Worm (Caenorhabditis elegans): Measurements from ENCODE around the gene spin-3.
A peak's percentile ranks its signal among the peaks of the same experiment; 100 is the strongest.

spin-3 gene

DNA sequence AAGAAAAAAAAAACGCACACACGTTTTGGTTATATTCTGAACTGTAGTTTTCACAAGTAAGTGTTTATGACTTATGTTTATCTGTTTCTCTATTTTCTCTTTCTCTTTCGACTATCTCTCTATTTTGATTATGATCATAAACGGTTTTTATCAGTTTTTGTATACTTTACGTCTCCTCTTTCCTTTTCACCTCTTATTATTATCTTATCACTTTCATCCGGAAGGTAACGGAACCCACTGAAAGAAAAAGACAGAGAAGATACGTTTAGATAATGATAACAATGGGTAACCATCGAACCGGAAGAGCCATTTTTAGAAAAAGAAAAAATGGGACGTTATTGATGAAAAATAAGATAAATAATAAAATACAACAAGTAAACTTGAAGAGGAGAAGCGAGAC is 35.6 kb downstream of the spin-3 start:
- TF ChIP-seq mep-1 (tag; optimal IDR thresholded peaks at IDR 0.05) (peak; percentile 15), snu-23 (GFP tag; optimal IDR thresholded peaks at IDR 0.05) (peak; percentile 2), jun-1 (tag; optimal IDR thresholded peaks at IDR 0.05) (peak; percentile 80), lin-15B (tag; optimal IDR thresholded peaks at IDR 0.05) (no peak), lin-14 (GFP tag; optimal IDR thresholded peaks at IDR 0.05) (peak; percentile 72), nhr-19 (GFP tag; conservative IDR thresholded peaks at IDR 0.05) (peak; percentile 28; the same call in 1 of the 2 replicates), lin-35 (GFP tag; optimal IDR thresholded peaks at IDR 0.05) (peak in 1 of 2 experiments; percentile 46), blmp-1 (tag; optimal IDR thresholded peaks at IDR 0.05) (peak; percentile 74), elt-3 (tag; optimal IDR thresholded peaks at IDR 0.05) (peak in 5 of 6 experiments; percentile 64 to 93 (median 91)), tlp-1 (tag; optimal IDR thresholded peaks at IDR 0.05) (peak; percentile 68), lin-39 (tag; optimal IDR thresholded peaks at IDR 0.05) (no peak), pqm-1 (tag; optimal IDR thresholded peaks at IDR 0.05) (peak; percentile 90), swsn-7 (tag; optimal IDR thresholded peaks at IDR 0.05) (no peak), elt-2 (tag; optimal IDR thresholded peaks at IDR 0.05) (peak; percentile 100), nhr-20 (tag; optimal IDR thresholded peaks at IDR 0.05) (peak; percentile 63), fkh-8 (tag; optimal IDR thresholded peaks at IDR 0.05) (no peak), nhr-90 (tag; optimal IDR thresholded peaks at IDR 0.05; ENCODE audit: poor library complexity) (peak; percentile 52), nhr-71 (tag; optimal IDR thresholded peaks at IDR 0.05) (peak; percentile 53), lsy-2 (tag; optimal IDR thresholded peaks at IDR 0.05) (peak in 1 of 2 experiments; percentile 50)

DNA sequence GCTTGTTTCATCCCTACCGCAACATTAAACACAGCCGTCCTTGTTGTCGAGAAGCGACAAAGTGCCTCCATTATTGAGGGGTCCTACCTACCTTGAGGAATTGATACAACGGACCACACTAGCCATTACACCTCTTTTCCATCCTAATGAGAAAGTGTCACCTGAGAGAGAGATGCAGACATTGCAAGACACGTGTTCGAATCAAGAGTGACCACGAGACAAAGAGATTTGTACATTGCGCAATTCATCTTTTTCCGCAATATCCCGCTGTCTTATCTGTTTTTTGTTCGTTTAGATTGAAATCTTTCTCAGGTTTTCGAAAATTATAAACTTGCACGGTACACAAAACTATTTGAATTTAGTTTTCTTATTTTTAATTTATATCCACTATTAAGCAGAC is 39.1 kb downstream of the spin-3 start:
- no peak for TF ChIP-seq unc-30 (tag; optimal IDR thresholded peaks at IDR 0.05)
- peak; percentile 45 for TF ChIP-seq nhr-90 (tag; optimal IDR thresholded peaks at IDR 0.05; ENCODE audit: poor library complexity)
- no peak for TF ChIP-seq jun-1 (tag; optimal IDR thresholded peaks at IDR 0.05)
- TF ChIP-seq mep-1 (tag; optimal IDR thresholded peaks at IDR 0.05) = peak; percentile 77
- TF ChIP-seq unc-98 (GFP tag; IDR thresholded peaks at IDR 0.05) = no peak
- TF ChIP-seq C16A3.4 (tag; optimal IDR thresholded peaks at IDR 0.05) = peak; percentile 49
- peak; percentile 76 for TF ChIP-seq snu-23 (GFP tag; optimal IDR thresholded peaks at IDR 0.05)
- TF ChIP-seq lir-3 (tag; optimal IDR thresholded peaks at IDR 0.05; ENCODE audit: poor library complexity) = peak; percentile 45
- TF ChIP-seq lin-35 (GFP tag; optimal IDR thresholded peaks at IDR 0.05) = peak; percentile 17 to 55
- peak; percentile 47 for TF ChIP-seq lin-39 (tag; optimal IDR thresholded peaks at IDR 0.05)
- TF ChIP-seq lsy-2 (tag; optimal IDR thresholded peaks at IDR 0.05) = peak; percentile 39 to 41
- TF ChIP-seq unc-130 (tag; optimal IDR thresholded peaks at IDR 0.05) = peak; percentile 31
- peak; percentile 39 for TF ChIP-seq xbp-1 (tag; optimal IDR thresholded peaks at IDR 0.05)
- no peak for TF ChIP-seq vab-15 (tag; optimal IDR thresholded peaks at IDR 0.05)
- TF ChIP-seq nhr-85 (tag) = peak; percentile 92
- TF ChIP-seq nhr-19 (GFP tag; conservative IDR thresholded peaks at IDR 0.05) = peak; percentile 53
- no peak for TF ChIP-seq ceh-63 (GFP tag; optimal IDR thresholded peaks at IDR 0.05)
- no peak for TF ChIP-seq nhr-84 (tag; optimal IDR thresholded peaks at IDR 0.05)
- no peak for TF ChIP-seq F16B12.6 (tag; optimal IDR thresholded peaks at IDR 0.05)
- no peak for TF ChIP-seq mab-9 (GFP tag; IDR thresholded peaks at IDR 0.05)
- TF ChIP-seq egl-27 (tag; optimal IDR thresholded peaks at IDR 0.05) = peak in 1 of 2 experiments; percentile 15
- TF ChIP-seq rnt-1 (tag; optimal IDR thresholded peaks at IDR 0.05) = peak; percentile 79
- TF ChIP-seq blmp-1 (tag; optimal IDR thresholded peaks at IDR 0.05) = peak; percentile 80
- peak; percentile 73 for TF ChIP-seq nhr-20 (tag; optimal IDR thresholded peaks at IDR 0.05)
- peak; percentile 64 for TF ChIP-seq skn-1 (tag; optimal IDR thresholded peaks at IDR 0.05)
- peak; percentile 90 for TF ChIP-seq lin-14 (GFP tag; optimal IDR thresholded peaks at IDR 0.05)
- peak in 1 of 2 experiments; percentile 92 for TF ChIP-seq mdl-1 (tag; optimal IDR thresholded peaks at IDR 0.05)
- TF ChIP-seq efl-1 (optimal IDR thresholded peaks at IDR 0.05) = peak in 1 of 2 experiments; percentile 12
- no peak for TF ChIP-seq efl-1 (GFP tag; optimal IDR thresholded peaks at IDR 0.05 in 1 of 2)
- TF ChIP-seq nhr-47 (tag; optimal IDR thresholded peaks at IDR 0.05) = peak; percentile 36
- peak; percentile 19 for TF ChIP-seq swsn-7 (tag; optimal IDR thresholded peaks at IDR 0.05)
- peak; percentile 54 for TF ChIP-seq irx-1 (tag; optimal IDR thresholded peaks at IDR 0.05)
- TF ChIP-seq nhr-71 (tag; optimal IDR thresholded peaks at IDR 0.05) = peak; percentile 87
- TF ChIP-seq elt-3 (tag; optimal IDR thresholded peaks at IDR 0.05) = peak in 1 of 6 experiments; percentile 15
